Fruit fly (Drosophila melanogaster): ENCODE measurements around the gene CG42523.

The CG42523 gene

dm6 chr2L:4811491-4812058, 48.9 kb downstream of the CG42523 start (continued):
- TF ChIP-seq Side (GFP tag; optimal IDR thresholded peaks at IDR 0.05) (no peak), bcd (GFP tag; optimal IDR thresholded peaks at IDR 0.05) (no peak), CG3838 (GFP tag; optimal IDR thresholded peaks at IDR 0.05) (no peak), hth (optimal IDR thresholded peaks at IDR 0.05) (no peak), gt (GFP tag; IDR thresholded peaks at IDR 0.05) (no peak), CG31224 (GFP tag; IDR thresholded peaks at IDR 0.05) (peak; percentile 100), gce (GFP tag; IDR thresholded peaks at IDR 0.05) (no peak; the same call in 2 of the 3 replicates), abd-A (tag; optimal IDR thresholded peaks at IDR 0.05) (peak; percentile 94), CG43689 (GFP tag; IDR thresholded peaks at IDR 0.05) (no peak), mld (GFP tag; IDR thresholded peaks at IDR 0.05; ENCODE audit: partially characterized antibody) (peak; percentile 55; the same call in 1 of the 3 replicates), Max (GFP tag; optimal IDR thresholded peaks at IDR 0.05) (no peak), CG18011 (GFP tag; optimal IDR thresholded peaks at IDR 0.05) (no peak), Fer3 (tag; optimal IDR thresholded peaks at IDR 0.05) (no peak), ranshi (GFP tag; IDR thresholded peaks at IDR 0.05) (no peak; the same call in 1 of the 2 replicates), Hr78 (GFP tag; optimal IDR thresholded peaks at IDR 0.05) (peak in 1 of 2 experiments; percentile 52), zfh2 (GFP tag; optimal IDR thresholded peaks at IDR 0.05) (no peak), H15 (GFP tag; IDR thresholded peaks at IDR 0.05) (no peak), grn (GFP tag; optimal IDR thresholded peaks at IDR 0.05) (peak; percentile 97), CG15073 (GFP tag; optimal IDR thresholded peaks at IDR 0.05) (no peak), tna (GFP tag; IDR thresholded peaks at IDR 0.05; ENCODE audit: partially characterized antibody) (peak; percentile 69; the same call in 1 of the 2 replicates), CG9437 (GFP tag; optimal IDR thresholded peaks at IDR 0.05) (no peak), ftz-f1 (GFP tag; optimal IDR thresholded peaks at IDR 0.05) (peak; percentile 91), z (GFP tag; IDR thresholded peaks at IDR 0.05) (0 out of 3 replicates have a peak, but pooled peaks have one; percentile 35), CG18599 (GFP tag; optimal IDR thresholded peaks at IDR 0.05) (no peak), CG8944 (GFP tag; optimal IDR thresholded peaks at IDR 0.05) (no peak), Pdp1 (GFP tag; optimal IDR thresholded peaks at IDR 0.05) (no peak), NfI (GFP tag; optimal IDR thresholded peaks at IDR 0.05) (peak; percentile 6), corto (GFP tag; optimal IDR thresholded peaks at IDR 0.05) (peak; percentile 80), Hey (tag; optimal IDR thresholded peaks at IDR 0.05) (peak; percentile 8), CG42726 (GFP tag; IDR thresholded peaks at IDR 0.05; ENCODE audit: partially characterized antibody) (peak; percentile 76), danr (GFP tag; IDR thresholded peaks at IDR 0.05) (no peak), CG1647 (GFP tag; optimal IDR thresholded peaks at IDR 0.05) (no peak), CG10565 (GFP tag; optimal IDR thresholded peaks at IDR 0.05) (no peak), cato (GFP tag; optimal IDR thresholded peaks at IDR 0.05; ENCODE audit: borderline replicate concordance) (no peak), Sry-β (GFP tag; optimal IDR thresholded peaks at IDR 0.05) (no peak), lilli (GFP tag; optimal IDR thresholded peaks at IDR 0.05) (no peak), cas (GFP tag; IDR thresholded peaks at IDR 0.05) (no peak), CoRest (tag; optimal IDR thresholded peaks at IDR 0.05) (no peak), oc (tag; optimal IDR thresholded peaks at IDR 0.05) (peak; percentile 24), CG4820 (GFP tag; optimal IDR thresholded peaks at IDR 0.05) (no peak), lbe (GFP tag; optimal IDR thresholded peaks at IDR 0.05) (peak; percentile 17), CG11504 (tag; optimal IDR thresholded peaks at IDR 0.05) (no peak), CG4404 (GFP tag; IDR thresholded peaks at IDR 0.05) (no peak), Hmr (GFP tag; optimal IDR thresholded peaks at IDR 0.05) (no peak), chm (GFP tag; IDR thresholded peaks at IDR 0.05) (peak; percentile 77), Hr51 (GFP tag; optimal IDR thresholded peaks at IDR 0.05) (no peak), grau (tag; optimal IDR thresholded peaks at IDR 0.05) (no peak), CG7786 (GFP tag; optimal IDR thresholded peaks at IDR 0.05) (no peak), CHES-1-like (GFP tag; optimal IDR thresholded peaks at IDR 0.05) (no peak), shn (GFP tag; optimal IDR thresholded peaks at IDR 0.05) (no peak)

All from whole organism, embryonic.